Worm (Caenorhabditis elegans) whole organism, mixed stage, embryonic: ENCODE results near the gene ZK632.9.

Experiments
- M03D4.4 ChIP-seq: sonication (generic microtip); optimal IDR thresholded peaks from 2 replicates; lab custom pipeline; 2017; ENCODE audit warnings: mild to moderate bottlenecking, missing genetic modification characterization, missing compliant biosample characterization
- bed-3 ChIP-seq: fragments of 200-800 bp; sonication (Bioruptor generic); optimal IDR thresholded peaks from 3 replicates; lab custom pipeline; 2018; ENCODE audit warnings: mild to moderate bottlenecking, missing genetic modification characterization, moderate library complexity, missing compliant biosample characterization
- blmp-1 ChIP-seq: fragments of 150-350 bp; optimal IDR thresholded peaks from 2 replicates; lab custom pipeline; 2014; ENCODE audit warnings: missing biosample characterization, missing genetic modification characterization
- ceh-39 ChIP-seq: fragments of 150-350 bp; optimal IDR thresholded peaks from 2 replicates; lab custom pipeline; 2014; ENCODE audit warnings: missing biosample characterization, missing genetic modification characterization
- ceh-43 ChIP-seq: fragments of 200-800 bp; sonication (Bioruptor generic); optimal IDR thresholded peaks from 2 replicates; lab custom pipeline; 2018; ENCODE audit warnings: mild to moderate bottlenecking, missing genetic modification characterization, moderate library complexity, missing compliant biosample characterization
- ceh-83 ChIP-seq: fragments of 200-800 bp; sonication (Bioruptor generic); optimal IDR thresholded peaks from 2 replicates; lab custom pipeline; 2018; ENCODE audit warnings: mild to moderate bottlenecking, missing genetic modification characterization, missing compliant biosample characterization
- ces-1 ChIP-seq: fragments of 150-350 bp; optimal IDR thresholded peaks from 2 replicates; lab custom pipeline; 2014; ENCODE audit warnings: missing biosample characterization, missing genetic modification reagents, missing genetic modification characterization
- cnd-1 ChIP-seq: fragments of 200-800 bp; sonication (Bioruptor generic); optimal IDR thresholded peaks from 2 replicates; lab custom pipeline; 2018; ENCODE audit warnings: mild to moderate bottlenecking, missing genetic modification characterization, missing compliant biosample characterization
- drap-1 ChIP-seq: fragments of 200-800 bp; sonication (Bioruptor generic); optimal IDR thresholded peaks from 3 replicates; lab custom pipeline; 2018; ENCODE audit warnings: mild to moderate bottlenecking, missing genetic modification characterization, missing compliant biosample characterization
- elt-1 ChIP-seq: sonication (generic microtip); optimal IDR thresholded peaks from 2 replicates; lab custom pipeline; 2017; ENCODE audit warnings: missing genetic modification characterization, mild to moderate bottlenecking, missing compliant biosample characterization, antibody characterized with exemption, moderate library complexity, borderline replicate concordance; ENCODE audit not compliant: insufficient read depth
- elt-3 ChIP-seq: fragments of 150-350 bp; optimal IDR thresholded peaks from 2 replicates; lab custom pipeline; 2014; ENCODE audit warnings: missing biosample characterization, missing genetic modification characterization
- flh-1 ChIP-seq: fragments of 200-800 bp; sonication (Bioruptor generic); optimal IDR thresholded peaks from 2 replicates; lab custom pipeline; 2018; ENCODE audit warnings: mild to moderate bottlenecking, missing genetic modification characterization, moderate library complexity, missing compliant biosample characterization
- ham-2 ChIP-seq: fragments of 200-800 bp; sonication (Bioruptor generic); optimal IDR thresholded peaks from 2 replicates; lab custom pipeline; 2018; ENCODE audit warnings: mild to moderate bottlenecking, missing genetic modification characterization, missing compliant biosample characterization
- hlh-1 ChIP-seq: fragments of 150-350 bp; optimal IDR thresholded peaks from 2 replicates; lab custom pipeline; 2014; ENCODE audit warnings: missing biosample characterization, missing genetic modification reagents, missing genetic modification characterization
- lin-13 ChIP-seq: fragments of 150-350 bp; optimal IDR thresholded peaks from 2 replicates; lab custom pipeline; 2014; ENCODE audit warnings: missing biosample characterization, missing genetic modification characterization
- lin-32 ChIP-seq: fragments of 200-800 bp; sonication (Bioruptor generic); optimal IDR thresholded peaks from 2 replicates; lab custom pipeline; 2018; ENCODE audit warnings: mild to moderate bottlenecking, missing genetic modification characterization, missing compliant biosample characterization
- lsy-2 ChIP-seq: fragments of 150-350 bp; optimal IDR thresholded peaks from 2 replicates; lab custom pipeline; 2014; ENCODE audit warnings: missing biosample characterization, missing genetic modification characterization
- mab-5 ChIP-seq: fragments of 150-350 bp; optimal IDR thresholded peaks from 2 replicates; lab custom pipeline; 2014; ENCODE audit warnings: missing biosample characterization, missing genetic modification characterization
- mep-1 ChIP-seq: fragments of 150-350 bp; optimal IDR thresholded peaks from 2 replicates; lab custom pipeline; 2017; ENCODE audit warnings: missing biosample characterization, missing genetic modification reagents, missing genetic modification characterization, inconsistent platforms
- mls-2 ChIP-seq: sonication (generic microtip); optimal IDR thresholded peaks from 2 replicates; lab custom pipeline; 2016; ENCODE audit warnings: mild to moderate bottlenecking, missing genetic modification characterization, moderate library complexity, missing compliant biosample characterization
- nhr-12 ChIP-seq: fragments of 150-350 bp; optimal IDR thresholded peaks from 2 replicates; lab custom pipeline; 2014; ENCODE audit warnings: missing biosample characterization, missing genetic modification characterization
- nhr-2 ChIP-seq: fragments of 150-350 bp; optimal IDR thresholded peaks from 2 replicates; lab custom pipeline; 2014; ENCODE audit warnings: missing biosample characterization, missing genetic modification characterization
- nhr-237 ChIP-seq: fragments of 150-350 bp; optimal IDR thresholded peaks from 2 replicates; lab custom pipeline; 2014; ENCODE audit warnings: missing biosample characterization, missing genetic modification characterization
- nhr-28 ChIP-seq: fragments of 150-350 bp; optimal IDR thresholded peaks from 2 replicates; lab custom pipeline; 2014; ENCODE audit warnings: missing biosample characterization, missing genetic modification characterization
- nhr-76 ChIP-seq: sonication (generic microtip); optimal IDR thresholded peaks from 2 replicates; lab custom pipeline; 2017; ENCODE audit warnings: missing biosample characterization, missing genetic modification characterization
- pha-4 ChIP-seq: fragments of 150-350 bp; optimal IDR thresholded peaks from 2 replicates; lab custom pipeline; 2018; ENCODE audit warnings: missing biosample characterization, missing genetic modification reagents, missing genetic modification characterization
- sem-2 ChIP-seq: fragments of 200-800 bp; sonication (Bioruptor generic); optimal IDR thresholded peaks from 2 replicates; lab custom pipeline; 2018; ENCODE audit warnings: mild to moderate bottlenecking, missing genetic modification characterization, missing compliant biosample characterization
- snpc-4 ChIP-seq: fragments of 150-350 bp; optimal IDR thresholded peaks from 2 replicates; lab custom pipeline; 2014; ENCODE audit warnings: missing biosample characterization, missing genetic modification characterization
- sptf-1 ChIP-seq: sonication (generic microtip); optimal IDR thresholded peaks from 2 replicates; lab custom pipeline; 2017; ENCODE audit warnings: mild to moderate bottlenecking, missing genetic modification characterization, moderate library complexity, missing compliant biosample characterization
- tbx-8 ChIP-seq: fragments of 200-800 bp; sonication (Bioruptor generic); optimal IDR thresholded peaks from 2 replicates; lab custom pipeline; 2018; ENCODE audit warnings: mild to moderate bottlenecking, missing genetic modification characterization, moderate library complexity, missing compliant biosample characterization
- unc-120 ChIP-seq: sonication (generic microtip); optimal IDR thresholded peaks from 2 replicates; lab custom pipeline; 2017; ENCODE audit warnings: missing genetic modification characterization, missing compliant biosample characterization; ENCODE audit not compliant: poor library complexity, severe bottlenecking
- unc-39 ChIP-seq: fragments of 150-350 bp; optimal IDR thresholded peaks from 2 replicates; lab custom pipeline; 2014; ENCODE audit warnings: missing biosample characterization, missing genetic modification characterization
- unc-62 ChIP-seq: fragments of 150-350 bp; optimal IDR thresholded peaks from 2 replicates; lab custom pipeline; 2014; ENCODE audit warnings: missing biosample characterization, missing genetic modification reagents, missing genetic modification characterization
- zip-8 ChIP-seq: fragments of 150-350 bp; optimal IDR thresholded peaks from 2 replicates; lab custom pipeline; 2014; ENCODE audit warnings: missing biosample characterization, missing genetic modification characterization
- ztf-11 ChIP-seq: fragments of 150-350 bp; optimal IDR thresholded peaks from 2 replicates; lab custom pipeline; 2014; ENCODE audit warnings: missing biosample characterization, missing genetic modification characterization

Gene ZK632.9

DNA sequence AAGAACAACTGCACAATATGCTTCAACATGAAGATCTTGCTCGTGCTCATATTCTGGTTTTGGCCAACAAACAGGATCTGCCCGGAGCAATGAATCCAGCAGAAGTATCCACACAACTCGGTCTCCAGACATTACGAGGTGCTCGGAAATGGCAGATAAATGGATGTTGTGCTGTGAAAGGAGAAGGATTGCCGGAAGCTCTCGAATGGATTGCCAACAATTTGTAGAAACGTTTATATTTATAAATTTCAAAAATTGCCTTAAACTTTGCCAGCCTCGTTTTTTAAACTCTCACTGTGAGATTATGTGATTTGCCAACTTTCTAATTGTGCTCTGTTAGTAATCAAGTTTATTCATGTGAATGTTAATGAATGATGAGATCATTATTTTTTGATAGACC lies 1.5 kb downstream of the ZK632.9 start:
- no peak for TF ChIP-seq unc-39 (tag; lab: Kevin White, UChicago)
- TF ChIP-seq blmp-1 (tag; lab: Kevin White, UChicago), result no peak
- no peak for TF ChIP-seq unc-120 (tag; lab: Kevin White, UChicago)
- no peak for TF ChIP-seq bed-3 (GFP tag; lab: Kevin White, UChicago)
- TF ChIP-seq ham-2 (GFP tag; lab: Kevin White, UChicago), result no peak

DNA sequence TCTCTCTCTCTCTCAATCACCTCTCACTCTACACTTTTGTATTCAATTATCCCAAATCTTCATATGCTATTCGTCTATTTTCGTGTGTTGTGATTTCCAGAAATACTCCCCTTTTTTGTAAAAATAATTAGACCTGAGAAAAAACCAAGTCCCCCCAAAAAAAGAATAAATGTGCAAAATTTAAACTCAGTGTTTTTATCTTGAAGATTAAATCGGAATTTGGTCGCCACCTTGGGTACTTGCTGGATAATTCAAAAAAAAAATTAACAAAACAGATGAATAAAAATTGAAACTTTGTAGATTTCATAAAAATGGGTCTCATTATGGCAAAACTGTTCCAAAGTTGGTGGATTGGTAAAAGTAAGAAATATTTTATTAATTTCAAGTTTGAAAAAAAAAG lies 2.3 kb downstream of the ZK632.9 start, which contains the start of gene arl-5:
Gene arl-5, plus strand, starts transcription at position 301 of the 400 bp plus-strand sequence.
- no peak for TF ChIP-seq ceh-43 (GFP tag; lab: Kevin White, UChicago)
- TF ChIP-seq mep-1 (tag; lab: Kevin White, UChicago), result no peak
- no peak for TF ChIP-seq nhr-76 (tag; lab: Kevin White, UChicago)
- TF ChIP-seq lsy-2, result no peak
- TF ChIP-seq nhr-12 (tag; lab: Kevin White, UChicago), result no peak
- TF ChIP-seq unc-62, result no peak
- TF ChIP-seq unc-120 (tag; lab: Kevin White, UChicago), result no peak
- no peak for TF ChIP-seq ces-1
- TF ChIP-seq M03D4.4 (tag; lab: Kevin White, UChicago), result no peak
- no peak for TF ChIP-seq elt-3 (tag; lab: Kevin White, UChicago)
- no peak for TF ChIP-seq nhr-2 (tag; lab: Kevin White, UChicago)
- no peak for TF ChIP-seq blmp-1 (tag; lab: Kevin White, UChicago)
- TF ChIP-seq, all 35 proteins: peak for 0

DNA sequence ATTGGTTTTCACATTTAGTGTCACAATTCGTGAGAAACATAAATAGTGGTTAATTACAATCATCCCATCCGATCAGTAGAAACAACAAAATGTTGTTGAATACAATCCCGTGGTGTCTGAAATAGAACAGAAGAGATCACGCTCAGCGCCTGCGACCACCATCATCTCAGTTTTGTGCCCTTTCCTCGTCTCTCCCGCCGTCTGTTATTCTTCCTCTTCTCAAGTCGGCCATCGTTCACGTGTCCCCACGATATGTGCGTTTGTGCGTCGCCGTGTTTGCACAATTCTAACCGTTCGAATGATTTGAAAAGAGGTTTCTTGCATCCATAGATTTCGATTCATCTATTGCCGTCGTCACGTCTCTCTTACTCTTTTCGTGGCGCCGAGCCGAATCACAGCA lies 6.5 kb downstream of the ZK632.9 start, which contains the start of gene panl-3:
Gene panl-3, plus strand, starts transcription at position 294 of the 400 bp plus-strand sequence.
- TF ChIP-seq lin-13 (tag; lab: Kevin White, UChicago) (peak; percentile 14), cnd-1 (tag; lab: Kevin White, UChicago) (peak; percentile 46), elt-3 (tag; lab: Kevin White, UChicago) (no peak), nhr-237 (tag; lab: Kevin White, UChicago) (no peak), ham-2 (GFP tag; lab: Kevin White, UChicago) (no peak), tbx-8 (GFP tag; lab: Kevin White, UChicago) (no peak), nhr-28 (tag; lab: Kevin White, UChicago) (no peak), bed-3 (GFP tag; lab: Kevin White, UChicago) (no peak), sptf-1 (peak; percentile 37), mep-1 (tag; lab: Kevin White, UChicago) (peak; percentile 49), mab-5 (tag; lab: Kevin White, UChicago) (no peak), lsy-2 (peak; percentile 4), hlh-1 (tag; lab: Kevin White, UChicago) (no peak), nhr-2 (tag; lab: Kevin White, UChicago) (no peak), unc-120 (tag; lab: Kevin White, UChicago) (no peak), zip-8 (tag; lab: Kevin White, UChicago) (no peak), ceh-43 (GFP tag; lab: Kevin White, UChicago) (no peak), sem-2 (no peak), nhr-12 (tag; lab: Kevin White, UChicago) (no peak), unc-39 (tag; lab: Kevin White, UChicago) (no peak), blmp-1 (tag; lab: Kevin White, UChicago) (no peak), pha-4 (peak; percentile 23)

DNA sequence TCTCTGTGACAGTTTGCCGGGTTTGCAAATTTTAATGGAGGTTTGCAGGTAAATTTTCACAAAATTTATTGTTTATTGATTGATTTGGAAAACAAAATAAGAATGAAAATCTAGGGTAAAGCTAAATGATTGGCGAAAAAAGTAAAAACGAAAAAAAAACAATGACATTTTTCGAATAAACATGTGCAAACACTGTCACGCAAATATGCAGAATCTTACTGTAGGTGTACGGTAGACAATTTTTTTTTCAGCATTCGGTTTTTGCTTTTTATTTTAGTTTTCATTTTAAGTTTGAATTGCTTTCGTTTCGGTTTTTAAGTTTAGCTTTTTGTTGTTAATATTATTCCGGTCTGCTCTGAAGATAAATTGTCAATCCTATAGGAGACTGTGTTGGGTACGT lies 7.3 kb downstream of the ZK632.9 start:
- TF ChIP-seq lsy-2 (peak; percentile 81), mep-1 (tag; lab: Kevin White, UChicago) (no peak)

DNA sequence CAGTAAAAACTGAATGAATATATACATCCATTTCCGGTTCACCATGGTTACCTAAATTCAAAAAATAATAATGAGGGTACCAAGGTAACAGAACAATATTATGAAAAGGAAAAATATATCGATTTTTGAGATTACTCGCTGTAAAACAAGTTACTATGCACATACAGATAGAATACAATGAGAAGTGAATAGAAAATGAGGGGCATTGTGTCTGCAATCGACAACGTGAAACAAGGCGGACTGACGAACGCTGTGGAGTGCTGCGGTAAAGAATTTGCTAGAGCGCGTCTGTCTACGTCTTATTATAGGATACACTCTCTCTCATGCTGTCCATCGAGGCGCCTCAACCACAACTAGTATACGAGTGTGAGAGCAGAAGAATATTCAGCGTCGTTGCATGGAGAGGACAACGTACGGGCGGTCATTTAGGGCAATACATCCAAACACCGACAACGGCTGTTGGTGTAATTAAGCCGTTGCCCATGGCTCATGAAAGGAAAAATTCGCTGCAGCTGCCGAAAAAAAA lies 8.1 kb downstream of the ZK632.9 start, which contains the start of gene cnx-1:
Gene cnx-1, minus strand, starts transcription at position 51 of the 526 bp plus-strand sequence.
- TF ChIP-seq ces-1 (peak; percentile 4), blmp-1 (tag; lab: Kevin White, UChicago) (no peak), hlh-1 (tag; lab: Kevin White, UChicago) (no peak), nhr-237 (tag; lab: Kevin White, UChicago) (no peak), tbx-8 (GFP tag; lab: Kevin White, UChicago) (no peak), unc-62 (peak; percentile 38), ham-2 (GFP tag; lab: Kevin White, UChicago) (peak; percentile 34), pha-4 (no peak), ceh-39 (no peak), mab-5 (tag; lab: Kevin White, UChicago) (no peak), snpc-4 (tag; lab: Kevin White, UChicago) (no peak), mep-1 (tag; lab: Kevin White, UChicago) (peak; percentile 8), unc-120 (tag; lab: Kevin White, UChicago) (peak; percentile 30), lin-32 (GFP tag; lab: Kevin White, UChicago) (peak; percentile 16), lin-13 (tag; lab: Kevin White, UChicago) (no peak), nhr-2 (tag; lab: Kevin White, UChicago) (peak; percentile 84), nhr-28 (tag; lab: Kevin White, UChicago) (no peak), flh-1 (GFP tag; lab: Kevin White, UChicago) (no peak), elt-1 (tag; lab: Kevin White, UChicago) (no peak), lsy-2 (no peak), sptf-1 (peak; percentile 29), ceh-83 (no peak), elt-3 (tag; lab: Kevin White, UChicago) (no peak), bed-3 (GFP tag; lab: Kevin White, UChicago) (no peak), sem-2 (no peak), ztf-11 (tag; lab: Kevin White, UChicago) (no peak), drap-1 (GFP tag; lab: Kevin White, UChicago) (no peak), unc-39 (tag; lab: Kevin White, UChicago) (no peak), zip-8 (tag; lab: Kevin White, UChicago) (no peak), mls-2 (peak; percentile 73), nhr-12 (tag; lab: Kevin White, UChicago) (no peak), ceh-43 (GFP tag; lab: Kevin White, UChicago) (no peak), M03D4.4 (tag; lab: Kevin White, UChicago) (no peak), nhr-76 (tag; lab: Kevin White, UChicago) (no peak)
